Worm (Caenorhabditis elegans) whole organism, late embryonic: ENCODE results near the gene C46F4.3.

Experiments used
- F13H6.1 ChIP-seq: sonication (generic microtip); optimal IDR thresholded peaks from 2 replicates; lab custom pipeline; 2016; ENCODE audit warnings: missing genetic modification characterization, missing compliant biosample characterization
- K09A11.1 ChIP-seq: sonication (generic microtip); optimal IDR thresholded peaks from 2 replicates; lab custom pipeline; 2017; ENCODE audit warnings: antibody characterized with exemption, mild to moderate bottlenecking, missing genetic modification characterization, missing compliant biosample characterization; ENCODE audit not compliant: insufficient read depth
- Y22D7AL.16 ChIP-seq: sonication (generic microtip); optimal IDR thresholded peaks from 2 replicates; lab custom pipeline; 2016; ENCODE audit warnings: missing genetic modification characterization, missing compliant biosample characterization
- ahr-1 ChIP-seq: sonication (generic microtip); optimal IDR thresholded peaks from 2 replicates; lab custom pipeline; 2016; ENCODE audit warnings: missing genetic modification characterization, missing compliant biosample characterization
- ama-1 ChIP-seq: fragments of 150-350 bp; optimal IDR thresholded peaks from 2 replicates; lab custom pipeline; 2014
- ceh-14 ChIP-seq: sonication (generic microtip); optimal IDR thresholded peaks from 2 replicates; lab custom pipeline; 2016; ENCODE audit warnings: missing genotype, missing genetic modification characterization, missing compliant biosample characterization
- ceh-18 ChIP-seq: sonication (generic microtip); optimal IDR thresholded peaks from 2 replicates; lab custom pipeline; 2016; ENCODE audit warnings: missing genetic modification characterization, missing compliant biosample characterization
- ceh-19 ChIP-seq: fragments of 200-800 bp; sonication (Bioruptor generic); optimal IDR thresholded peaks from 2 replicates; lab custom pipeline; 2018; ENCODE audit warnings: mild to moderate bottlenecking, missing genetic modification characterization, missing compliant biosample characterization
- ceh-31 ChIP-seq: sonication (generic microtip); optimal IDR thresholded peaks from 2 replicates; lab custom pipeline; 2016; ENCODE audit warnings: missing genetic modification characterization, missing compliant biosample characterization
- ceh-34 ChIP-seq: sonication (generic microtip); optimal IDR thresholded peaks from 2 replicates; lab custom pipeline; 2016; ENCODE audit warnings: mild to moderate bottlenecking, missing genetic modification characterization, missing compliant biosample characterization
- che-1 ChIP-seq: sonication (generic microtip); optimal IDR thresholded peaks from 2 replicates; lab custom pipeline; 2016; ENCODE audit warnings: mild to moderate bottlenecking, missing genetic modification characterization, missing compliant biosample characterization
- dve-1 ChIP-seq: sonication (generic microtip); optimal IDR thresholded peaks from 2 replicates; lab custom pipeline; 2017; ENCODE audit warnings: antibody characterized with exemption, mild to moderate bottlenecking, missing genetic modification characterization, missing compliant biosample characterization
- elt-4 ChIP-seq: sonication (generic microtip); optimal IDR thresholded peaks from 2 replicates; lab custom pipeline; 2016; ENCODE audit warnings: missing genetic modification characterization, missing compliant biosample characterization
- eyg-1 ChIP-seq: sonication (generic microtip); optimal IDR thresholded peaks from 2 replicates; lab custom pipeline; 2016; ENCODE audit warnings: missing genotype, missing genetic modification characterization, missing compliant biosample characterization
- fkh-10 ChIP-seq: fragments of 150-350 bp; optimal IDR thresholded peaks from 2 replicates; lab custom pipeline; 2014; ENCODE audit warnings: missing biosample characterization, missing genetic modification reagents, missing genetic modification characterization
- hlh-13 ChIP-seq: fragments of 200-800 bp; sonication (Bioruptor generic); optimal IDR thresholded peaks from 2 replicates; lab custom pipeline; 2018; ENCODE audit warnings: mild to moderate bottlenecking, missing genetic modification characterization, missing compliant biosample characterization
- hlh-15 ChIP-seq: sonication (generic microtip); optimal IDR thresholded peaks from 2 replicates; lab custom pipeline; 2016; ENCODE audit warnings: missing genetic modification characterization, missing compliant biosample characterization
- hlh-30 ChIP-seq: sonication (generic microtip); optimal IDR thresholded peaks from 2 replicates; lab custom pipeline; 2017; ENCODE audit warnings: antibody characterized with exemption, missing genetic modification characterization, missing compliant biosample characterization; ENCODE audit not compliant: insufficient read depth
- hlh-6 ChIP-seq: sonication (generic microtip); optimal IDR thresholded peaks from 2 replicates; lab custom pipeline; 2016; ENCODE audit warnings: missing genotype, missing genetic modification characterization, missing compliant biosample characterization
- lim-6 ChIP-seq: sonication (generic microtip); optimal IDR thresholded peaks from 2 replicates; lab custom pipeline; 2016; ENCODE audit warnings: missing genetic modification characterization, missing compliant biosample characterization
- nfya-1 ChIP-seq: sonication (generic microtip); optimal IDR thresholded peaks from 2 replicates; lab custom pipeline; 2017; ENCODE audit warnings: missing genetic modification characterization, mild to moderate bottlenecking, missing compliant biosample characterization, antibody characterized with exemption, moderate library complexity
- nhr-11 ChIP-seq: fragments of 150-350 bp; optimal IDR thresholded peaks from 2 replicates; lab custom pipeline; 2014; ENCODE audit warnings: missing biosample characterization, missing genetic modification characterization
- nhr-232 ChIP-seq: sonication (generic microtip); optimal IDR thresholded peaks from 2 replicates; lab custom pipeline; 2016; ENCODE audit warnings: missing genetic modification characterization, missing compliant biosample characterization
- pat-9 ChIP-seq: fragments of 200-800 bp; sonication (Bioruptor generic); optimal IDR thresholded peaks from 2 replicates; lab custom pipeline; 2018; ENCODE audit warnings: mild to moderate bottlenecking, missing genetic modification characterization, moderate library complexity, missing compliant biosample characterization
- pax-1 ChIP-seq: fragments of 150-350 bp; optimal IDR thresholded peaks from 2 replicates; lab custom pipeline; 2014; ENCODE audit warnings: missing biosample characterization, missing genetic modification characterization
- pha-2 ChIP-seq: sonication (generic microtip); optimal IDR thresholded peaks from 2 replicates; lab custom pipeline; 2017; ENCODE audit warnings: mild to moderate bottlenecking, missing genetic modification characterization, missing compliant biosample characterization
- pqm-1 ChIP-seq: sonication (generic microtip); optimal IDR thresholded peaks from 2 replicates; lab custom pipeline; 2016; ENCODE audit warnings: missing genetic modification characterization, missing compliant biosample characterization
- pros-1 ChIP-seq: fragments of 150-350 bp; optimal IDR thresholded peaks from 2 replicates; lab custom pipeline; 2014; ENCODE audit warnings: missing biosample characterization, missing genetic modification reagents, missing genetic modification characterization
- sdc-2 ChIP-seq: sonication (generic microtip); optimal IDR thresholded peaks from 2 replicates; lab custom pipeline; 2016; ENCODE audit warnings: missing genotype, missing genetic modification characterization, missing compliant biosample characterization
- sox-2 ChIP-seq: fragments of 200-800 bp; sonication (Bioruptor generic); IDR thresholded peaks from 2 replicates; pipeline ENCODE4 v1.3.6; 2022; ENCODE audit warnings: missing genetic modification reagents, missing genetic modification characterization, missing compliant biosample characterization
- sox-4 ChIP-seq: sonication (generic microtip); optimal IDR thresholded peaks from 2 replicates; lab custom pipeline; 2017; ENCODE audit warnings: mild to moderate bottlenecking, missing genetic modification characterization, inconsistent platforms, missing compliant biosample characterization
- tbx-2 ChIP-seq: sonication (generic microtip); optimal IDR thresholded peaks from 2 replicates; lab custom pipeline; 2016; ENCODE audit warnings: missing genetic modification characterization, missing compliant biosample characterization
- tbx-7 ChIP-seq: sonication (generic microtip); optimal IDR thresholded peaks from 2 replicates; lab custom pipeline; 2016; ENCODE audit warnings: missing genotype, missing genetic modification characterization, missing compliant biosample characterization
- ttx-3 ChIP-seq: sonication (generic microtip); optimal IDR thresholded peaks from 2 replicates; lab custom pipeline; 2016; ENCODE audit warnings: missing genetic modification reagents, missing genetic modification characterization, missing compliant biosample characterization
- unc-3 ChIP-seq, 2 experiments: fragments of 200-800 bp in 1 of 2; sonication (Bioruptor generic) in 1 of 2; sonication (generic microtip) in 1 of 2; conservative IDR thresholded peaks in 1 of 2; optimal IDR thresholded peaks in 1 of 2; 2 replicates each; pipeline versions ENCODE4 v1.3.6 to Lab custom; 2016 to 2022; ENCODE audit warnings: missing compliant biosample characterization in 2 of 2, missing genetic modification characterization in 2 of 2, missing genetic modification reagents in 1 of 2
- unc-42 ChIP-seq: sonication (generic microtip); optimal IDR thresholded peaks from 2 replicates; lab custom pipeline; 2016; ENCODE audit warnings: missing genotype, missing genetic modification characterization, missing compliant biosample characterization
- unc-55 ChIP-seq: sonication (generic microtip); optimal IDR thresholded peaks from 2 replicates; lab custom pipeline; 2017; ENCODE audit warnings: missing biosample characterization, missing genetic modification reagents, missing genetic modification characterization
- ztf-16 ChIP-seq: sonication (generic microtip); optimal IDR thresholded peaks from 2 replicates; lab custom pipeline; 2017; ENCODE audit warnings: missing genetic modification characterization, missing compliant biosample characterization

C46F4.3 gene

ce11 chrX:5962560-5962959 is 27.0 kb downstream of the C46F4.3 start:
- TF ChIP-seq sox-2 (no peak), ttx-3 (tag; lab: Kevin White, UChicago) (no peak), ahr-1 (tag; lab: Kevin White, UChicago) (no peak), ama-1 (lab: Kevin White, UChicago) (no peak), nhr-232 (tag; lab: Kevin White, UChicago) (no peak), hlh-30 (no peak), hlh-15 (no peak), unc-55 (GFP tag; lab: Kevin White, UChicago) (no peak), K09A11.1 (tag; lab: Kevin White, UChicago) (no peak)
- TF ChIP-seq, all 69 proteins: peak for 0

ce11 chrX:5972212-5972611 is 36.6 kb downstream of the C46F4.3 start:
- TF ChIP-seq F13H6.1, result no peak
- no peak for TF ChIP-seq nhr-11 (tag; lab: Kevin White, UChicago)
- no peak for TF ChIP-seq tbx-2 (tag; lab: Kevin White, UChicago)
- TF ChIP-seq che-1, result no peak
- no peak for TF ChIP-seq ceh-19 (GFP tag; lab: Kevin White, UChicago)
- no peak for TF ChIP-seq pros-1 (tag; lab: Kevin White, UChicago)
- no peak for TF ChIP-seq K09A11.1 (tag; lab: Kevin White, UChicago)
- TF ChIP-seq dve-1 (tag; lab: Kevin White, UChicago), result no peak
- TF ChIP-seq pax-1 (tag; lab: Kevin White, UChicago), result no peak
- no peak for TF ChIP-seq ahr-1 (tag; lab: Kevin White, UChicago)
- no peak for TF ChIP-seq pha-2 (tag; lab: Kevin White, UChicago)
- TF ChIP-seq fkh-10 (GFP tag; lab: Kevin White, UChicago), result no peak
- no peak for TF ChIP-seq pat-9
- no peak for TF ChIP-seq eyg-1
- no peak for TF ChIP-seq hlh-13
- TF ChIP-seq nhr-232 (tag; lab: Kevin White, UChicago), result no peak
- TF ChIP-seq Y22D7AL.16 (tag; lab: Kevin White, UChicago), result no peak

- TF ChIP-seq ceh-18 (tag; lab: Kevin White, UChicago) (no peak), pqm-1 (tag; lab: Kevin White, UChicago) (no peak), hlh-6 (tag; lab: Kevin White, UChicago) (no peak), unc-42 (tag; lab: Kevin White, UChicago) (peak; percentile 71), ztf-16 (tag; lab: Kevin White, UChicago) (no peak), pros-1 (tag; lab: Kevin White, UChicago) (no peak), ceh-14 (tag; lab: Kevin White, UChicago) (no peak), lim-6 (tag; lab: Kevin White, UChicago) (no peak)
These were observed 39.7 kb downstream of the C46F4.3 start for ce11 chrX:5975228-5975627.

ce11 chrX:5975726-5976125 is 40.2 kb downstream of the C46F4.3 start:
- TF ChIP-seq dve-1 (tag; lab: Kevin White, UChicago), result no peak

ce11 chrX:5976206-5976960 is 40.8 kb downstream of the C46F4.3 start:
- TF ChIP-seq ceh-14 (tag; lab: Kevin White, UChicago) (peak; percentile 26), ceh-18 (tag; lab: Kevin White, UChicago) (peak; percentile 70), ceh-31 (tag; lab: Kevin White, UChicago) (peak; percentile 53), sox-4 (tag; lab: Kevin White, UChicago) (no peak), elt-4 (tag; lab: Kevin White, UChicago) (no peak), pat-9 (no peak), sdc-2 (peak; percentile 5), tbx-7 (tag; lab: Kevin White, UChicago) (no peak), unc-42 (tag; lab: Kevin White, UChicago) (peak; percentile 69), unc-3 (GFP tag; conservative IDR thresholded peaks at IDR 0.05; lab: Robert Waterston, UW) (no peak), unc-3 (tag; optimal IDR thresholded peaks at IDR 0.05; lab: Kevin White, UChicago) (peak; percentile 66), nfya-1 (tag; lab: Kevin White, UChicago) (peak; percentile 88), ceh-19 (GFP tag; lab: Kevin White, UChicago) (no peak), tbx-2 (tag; lab: Kevin White, UChicago) (peak; percentile 31), unc-55 (GFP tag; lab: Kevin White, UChicago) (peak; percentile 54), ceh-34 (tag; lab: Kevin White, UChicago) (peak; percentile 6)
